Worm (Caenorhabditis elegans) whole organism, early embryonic: ENCODE measurements around the gene ins-35.

Source experiments
- B0310.2 ChIP-seq: sonication (generic microtip); optimal IDR thresholded peaks from 2 replicates; lab custom pipeline; 2016; ENCODE audit warnings: mild to moderate bottlenecking, missing genetic modification characterization, missing compliant biosample characterization
- ama-1 ChIP-seq: fragments of 150-350 bp; optimal IDR thresholded peaks from 2 replicates; lab custom pipeline; 2014
- ceh-13 ChIP-seq: fragments of 200-800 bp; sonication (Bioruptor generic); optimal IDR thresholded peaks from 2 replicates; lab custom pipeline; 2018; ENCODE audit warnings: mild to moderate bottlenecking, missing genetic modification characterization, missing compliant biosample characterization
- ets-7 ChIP-seq: sonication (generic microtip); optimal IDR thresholded peaks from 2 replicates; lab custom pipeline; 2016; ENCODE audit warnings: missing genotype, missing genetic modification characterization, missing compliant biosample characterization
- flt-1 ChIP-seq: fragments of 200-800 bp; sonication (Bioruptor generic); IDR thresholded peaks from 2 replicates; pipeline ENCODE4 v1.3.6; 2022; ENCODE audit warnings: missing genetic modification characterization, missing compliant biosample characterization
- hmg-4 ChIP-seq: fragments of 200-800 bp; sonication (Bioruptor generic); optimal IDR thresholded peaks from 2 replicates; lab custom pipeline; 2018; ENCODE audit warnings: mild to moderate bottlenecking, missing genetic modification characterization, missing compliant biosample characterization
- hnd-1 ChIP-seq: sonication (generic microtip); optimal IDR thresholded peaks from 2 replicates; lab custom pipeline; 2016; ENCODE audit warnings: missing genetic modification characterization, missing compliant biosample characterization
- tbx-11 ChIP-seq: fragments of 200-800 bp; sonication (Bioruptor generic); IDR thresholded peaks from 2 replicates; pipeline ENCODE4 v1.3.6; 2022; ENCODE audit warnings: missing genetic modification characterization, missing compliant biosample characterization
- tra-4 ChIP-seq: sonication (generic microtip); optimal IDR thresholded peaks from 2 replicates; lab custom pipeline; 2017; ENCODE audit warnings: missing genetic modification characterization, missing compliant biosample characterization

DNA sequence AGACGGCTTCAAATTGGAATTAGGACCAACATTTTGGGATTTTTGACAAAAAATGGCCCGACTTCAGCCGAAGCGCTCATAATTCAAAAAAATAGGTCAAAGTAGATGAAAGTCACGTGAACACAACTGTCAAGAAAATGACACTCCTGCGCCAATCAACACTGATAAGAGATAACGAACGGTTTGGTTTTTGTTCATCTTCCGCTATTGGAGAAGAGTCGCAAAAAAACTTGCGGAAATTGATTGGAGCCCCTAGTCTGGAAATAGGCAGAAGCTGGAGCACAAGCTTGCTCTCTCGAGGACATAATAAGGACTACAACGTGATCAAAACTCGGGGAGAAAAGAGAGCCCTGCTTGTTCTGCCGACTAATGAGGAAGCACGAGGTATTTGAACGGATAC lies 36.9 kb downstream of the ins-35 start:
- TF ChIP-seq tbx-11 (GFP tag; lab: Robert Waterston, UW) (no peak), flt-1 (GFP tag; lab: Robert Waterston, UW) (no peak), ama-1 (lab: Kevin White, UChicago) (no peak), tra-4 (tag; lab: Kevin White, UChicago) (no peak), ceh-13 (GFP tag; lab: Kevin White, UChicago) (no peak), hnd-1 (tag; lab: Kevin White, UChicago) (no peak), hmg-4 (GFP tag; lab: Kevin White, UChicago) (no peak), B0310.2 (no peak), ets-7 (tag; lab: Kevin White, UChicago) (no peak)
